Worm (Caenorhabditis elegans) whole organism, L2 larva: ENCODE measurements around the gene K03B8.11.

Experiments
- C34F6.9 ChIP-seq: fragments of 150-350 bp; optimal IDR thresholded peaks from 2 replicates; lab custom pipeline; 2014; ENCODE audit warnings: missing biosample characterization, missing genetic modification characterization
- F13H6.1 ChIP-seq: sonication (generic microtip); optimal IDR thresholded peaks from 2 replicates; lab custom pipeline; 2016; ENCODE audit warnings: missing genetic modification characterization, missing compliant biosample characterization
- ZK546.5 ChIP-seq: sonication (generic microtip); optimal IDR thresholded peaks from 2 replicates; lab custom pipeline; 2017; ENCODE audit warnings: missing biosample characterization, missing genetic modification characterization
- alr-1 ChIP-seq: fragments of 150-350 bp; optimal IDR thresholded peaks from 2 replicates; lab custom pipeline; 2014; ENCODE audit warnings: missing biosample characterization, missing genetic modification characterization
- aly-2 ChIP-seq: fragments of 150-350 bp; optimal IDR thresholded peaks from 2 replicates; lab custom pipeline; 2014; ENCODE audit warnings: missing biosample characterization, missing genetic modification characterization
- ama-1 ChIP-seq: fragments of 150-350 bp; optimal IDR thresholded peaks from 2 replicates; lab custom pipeline; 2018; ENCODE audit warnings: inconsistent platforms
- blmp-1 ChIP-seq: sonication (generic microtip); optimal IDR thresholded peaks from 2 replicates; lab custom pipeline; 2017; ENCODE audit warnings: missing genetic modification characterization, mild to moderate bottlenecking, missing compliant biosample characterization, antibody characterized with exemption, moderate library complexity; ENCODE audit not compliant: insufficient read depth
- ceh-82 ChIP-seq: fragments of 150-350 bp; optimal IDR thresholded peaks from 2 replicates; lab custom pipeline; 2014; ENCODE audit warnings: missing biosample characterization, missing genetic modification characterization
- crh-2 ChIP-seq: sonication (generic microtip); optimal IDR thresholded peaks from 2 replicates; lab custom pipeline; 2017; ENCODE audit warnings: missing biosample characterization, missing genetic modification characterization
- egl-27 ChIP-seq: sonication (generic microtip); optimal IDR thresholded peaks from 3 replicates; lab custom pipeline; 2017; ENCODE audit warnings: missing biosample characterization, missing genetic modification reagents, missing genetic modification characterization
- elt-1 ChIP-seq: fragments of 150-350 bp; optimal IDR thresholded peaks from 2 replicates; lab custom pipeline; 2014; ENCODE audit warnings: missing biosample characterization, missing genetic modification characterization
- elt-3 ChIP-seq: sonication (generic microtip); optimal IDR thresholded peaks from 2 replicates; lab custom pipeline; 2017; ENCODE audit warnings: missing biosample characterization, missing genetic modification characterization
- fos-1 ChIP-seq: fragments of 150-350 bp; optimal IDR thresholded peaks from 2 replicates; lab custom pipeline; 2014; ENCODE audit warnings: missing biosample characterization, missing genetic modification characterization
- gmeb-1 ChIP-seq: fragments of 150-350 bp; optimal IDR thresholded peaks from 2 replicates; lab custom pipeline; 2014; ENCODE audit warnings: missing biosample characterization, missing genetic modification characterization
- lin-11 ChIP-seq: fragments of 150-350 bp; sonication (generic microtip); optimal IDR thresholded peaks from 2 replicates; lab custom pipeline; 2014; ENCODE audit warnings: missing biosample characterization, missing genetic modification characterization, inconsistent platforms, mixed read lengths
- lin-39 ChIP-seq: fragments of 150-350 bp; optimal IDR thresholded peaks from 2 replicates; lab custom pipeline; 2014; ENCODE audit warnings: missing biosample characterization, missing genetic modification reagents, missing genetic modification characterization
- mab-5 ChIP-seq: fragments of 150-350 bp; optimal IDR thresholded peaks from 2 replicates; lab custom pipeline; 2014; ENCODE audit warnings: missing biosample characterization, missing genetic modification characterization
- mbf-1 ChIP-seq: sonication (generic microtip); optimal IDR thresholded peaks from 2 replicates; lab custom pipeline; 2017; ENCODE audit warnings: missing biosample characterization, missing genetic modification characterization
- mdl-1 ChIP-seq, 2 experiments: fragments of 150-350 bp in 1 of 2; sonication (generic microtip) in 1 of 2; optimal IDR thresholded peaks; 2 replicates each; lab custom pipeline; 2017; ENCODE audit warnings: missing biosample characterization in 2 of 2, missing genetic modification characterization in 2 of 2
- nhr-10 ChIP-seq: sonication (generic microtip); optimal IDR thresholded peaks from 2 replicates; lab custom pipeline; 2017; ENCODE audit warnings: missing biosample characterization, missing genetic modification characterization
- nhr-11 ChIP-seq: fragments of 150-350 bp; optimal IDR thresholded peaks from 2 replicates; lab custom pipeline; 2014; ENCODE audit warnings: missing biosample characterization, missing genetic modification characterization
- nhr-12 ChIP-seq: fragments of 150-350 bp; optimal IDR thresholded peaks from 2 replicates; lab custom pipeline; 2014; ENCODE audit warnings: missing biosample characterization, missing genetic modification characterization
- nhr-129 ChIP-seq: fragments of 150-350 bp; optimal IDR thresholded peaks from 2 replicates; lab custom pipeline; 2014; ENCODE audit warnings: missing biosample characterization, missing genetic modification characterization
- nhr-21 ChIP-seq: fragments of 150-350 bp; optimal IDR thresholded peaks from 2 replicates; lab custom pipeline; 2014; ENCODE audit warnings: missing biosample characterization, missing genetic modification characterization
- nhr-23 ChIP-seq: fragments of 150-350 bp; optimal IDR thresholded peaks from 2 replicates; lab custom pipeline; 2014; ENCODE audit warnings: missing biosample characterization, missing genetic modification reagents, missing genetic modification characterization
- nhr-237 ChIP-seq: fragments of 150-350 bp; optimal IDR thresholded peaks from 2 replicates; lab custom pipeline; 2014; ENCODE audit warnings: missing biosample characterization, missing genetic modification characterization
- nhr-25 ChIP-seq: fragments of 150-350 bp; sonication (generic microtip); optimal IDR thresholded peaks from 3 replicates; lab custom pipeline; 2014; ENCODE audit warnings: missing biosample characterization, missing genetic modification characterization
- nhr-6 ChIP-seq: fragments of 150-350 bp; optimal IDR thresholded peaks from 2 replicates; lab custom pipeline; 2014; ENCODE audit warnings: missing biosample characterization, missing genetic modification characterization
- nhr-77 ChIP-seq: fragments of 150-350 bp; optimal IDR thresholded peaks from 2 replicates; lab custom pipeline; 2014; ENCODE audit warnings: missing biosample characterization, missing genetic modification characterization
- peb-1 ChIP-seq: fragments of 150-350 bp; optimal IDR thresholded peaks from 2 replicates; lab custom pipeline; 2014; ENCODE audit warnings: missing biosample characterization, missing genetic modification characterization
- sem-4 ChIP-seq: fragments of 150-350 bp; optimal IDR thresholded peaks from 2 replicates; lab custom pipeline; 2014; ENCODE audit warnings: missing biosample characterization, missing genetic modification reagents, missing genetic modification characterization
- skn-1 ChIP-seq: sonication (generic microtip); optimal IDR thresholded peaks from 2 replicates; lab custom pipeline; 2017; ENCODE audit warnings: missing biosample characterization, missing genetic modification characterization
- sma-9 ChIP-seq, 2 experiments: fragments of 150-350 bp in 1 of 2; sonication (generic microtip) in 1 of 2; optimal IDR thresholded peaks; 2 replicates each; lab custom pipeline; 2014 to 2016; ENCODE audit warnings: missing genetic modification characterization in 2 of 2, mild to moderate bottlenecking in 1 of 2, missing biosample characterization in 1 of 2, missing compliant biosample characterization in 1 of 2, missing genetic modification reagents in 1 of 2, moderate library complexity in 1 of 2
- snpc-4 ChIP-seq: fragments of 150-350 bp; optimal IDR thresholded peaks from 2 replicates; lab custom pipeline; 2014; ENCODE audit warnings: missing biosample characterization, missing genetic modification characterization
- unc-39 ChIP-seq: fragments of 150-350 bp; optimal IDR thresholded peaks from 2 replicates; lab custom pipeline; 2014; ENCODE audit warnings: missing biosample characterization, missing genetic modification characterization
- unc-55 ChIP-seq: fragments of 150-350 bp; sonication (generic microtip); optimal IDR thresholded peaks from 3 replicates; lab custom pipeline; 2014; ENCODE audit warnings: missing biosample characterization, missing genetic modification reagents, missing genetic modification characterization
- unc-62 ChIP-seq: fragments of 150-350 bp; optimal IDR thresholded peaks from 2 replicates; lab custom pipeline; 2014; ENCODE audit warnings: missing biosample characterization, missing genetic modification reagents, missing genetic modification characterization
- zag-1 ChIP-seq: fragments of 150-350 bp; optimal IDR thresholded peaks from 2 replicates; lab custom pipeline; 2014; ENCODE audit warnings: missing biosample characterization, missing genetic modification characterization
- ztf-1 ChIP-seq: fragments of 200-800 bp; sonication (Bioruptor generic); conservative IDR thresholded peaks from 2 replicates; pipeline ENCODE4 v1.3.6; 2022; ENCODE audit warnings: missing genetic modification characterization, missing compliant biosample characterization

K03B8.11 gene

DNA sequence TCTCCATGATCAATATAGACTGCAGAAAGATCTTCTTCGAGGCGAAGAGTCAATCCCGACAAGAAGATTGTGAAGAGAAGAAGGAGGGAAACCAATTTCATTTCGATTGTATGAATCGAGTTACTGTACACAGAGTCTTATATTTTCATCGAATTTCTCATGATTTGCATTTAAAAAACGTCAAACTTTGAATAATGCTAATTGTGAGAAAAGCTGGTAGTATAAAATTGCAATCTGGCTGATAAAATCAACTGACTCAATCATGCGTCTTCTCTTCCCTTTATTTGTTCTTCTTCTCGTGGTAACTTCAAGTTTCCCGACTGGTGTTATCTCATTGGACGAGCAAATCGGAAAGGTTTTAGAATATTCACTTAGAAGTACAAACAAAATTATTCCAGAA, at the start of gene K03B8.11, which contains the start of gene K03B8.14:
TSS of gene K03B8.11 (minus strand) at position 101 of the 400 bp plus-strand sequence.
TSS of gene K03B8.14 (plus strand) at position 110 of the 400 bp plus-strand sequence.
- TF ChIP-seq ceh-82 (tag; lab: Kevin White, UChicago) (no peak), unc-62 (GFP tag; lab: Kevin White, UChicago) (no peak), peb-1 (tag; lab: Kevin White, UChicago) (no peak), fos-1 (tag; lab: Kevin White, UChicago) (no peak), unc-55 (no peak), egl-27 (tag; lab: Kevin White, UChicago) (no peak), alr-1 (no peak), nhr-25 (tag; lab: Kevin White, UChicago) (no peak), zag-1 (tag; lab: Kevin White, UChicago) (no peak), blmp-1 (tag; lab: Kevin White, UChicago) (no peak), nhr-12 (tag; lab: Kevin White, UChicago) (no peak), aly-2 (tag; lab: Kevin White, UChicago) (no peak), nhr-77 (tag; lab: Kevin White, UChicago) (no peak), mbf-1 (no peak), ama-1 (lab: Kevin White, UChicago) (no peak), nhr-6 (tag; lab: Kevin White, UChicago) (no peak), C34F6.9 (tag; lab: Kevin White, UChicago) (no peak)

DNA sequence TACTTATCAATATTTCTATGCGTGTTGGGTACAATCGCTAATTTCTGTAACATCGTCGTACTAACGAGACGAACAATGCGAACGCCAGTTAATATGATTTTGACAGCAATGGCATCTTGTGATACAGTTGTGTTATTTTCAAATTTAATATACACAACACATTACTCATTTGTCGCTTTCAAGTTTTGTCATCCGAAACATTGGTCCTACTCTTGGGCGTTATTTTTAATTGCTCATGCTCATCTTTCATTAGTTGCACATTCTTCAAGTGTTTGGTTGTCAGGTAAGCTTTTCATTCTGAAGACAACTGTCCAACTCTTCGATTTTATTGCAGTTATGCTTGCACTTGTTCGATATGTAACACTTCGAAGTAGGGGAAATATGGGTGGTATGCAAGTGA, 48.9 kb upstream of the K03B8.11 start:
- TF ChIP-seq nhr-23 (no peak), nhr-237 (tag; lab: Kevin White, UChicago) (no peak), aly-2 (tag; lab: Kevin White, UChicago) (no peak), lin-11 (tag; lab: Kevin White, UChicago) (no peak), mab-5 (tag; lab: Kevin White, UChicago) (no peak), elt-3 (tag; lab: Kevin White, UChicago) (no peak), alr-1 (no peak), unc-39 (no peak), F13H6.1 (no peak)

DNA sequence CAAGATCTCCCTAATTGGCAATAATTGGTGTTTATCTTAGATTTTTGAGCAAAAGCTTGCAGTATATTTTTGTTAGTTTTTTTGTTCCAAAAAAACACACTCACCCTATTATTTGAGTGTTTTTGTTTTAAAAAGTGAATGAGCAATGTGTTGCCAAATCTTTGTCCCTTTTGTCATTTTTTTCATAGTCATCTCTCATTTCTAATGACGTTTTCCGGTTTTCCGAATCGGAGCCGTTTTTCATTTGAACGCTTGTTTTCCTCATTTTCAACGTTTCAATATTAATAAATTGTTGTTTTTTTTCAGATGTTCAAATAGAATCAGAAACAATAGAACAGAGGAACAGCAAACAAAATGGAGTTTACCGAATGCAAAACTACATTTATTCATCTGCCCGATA, 48.2 kb upstream of the K03B8.11 start, which contains the start of gene dmsr-1:
TSS of gene dmsr-1 (plus strand) at position 301 of the 400 bp plus-strand sequence.
- TF ChIP-seq snpc-4: no peak

DNA sequence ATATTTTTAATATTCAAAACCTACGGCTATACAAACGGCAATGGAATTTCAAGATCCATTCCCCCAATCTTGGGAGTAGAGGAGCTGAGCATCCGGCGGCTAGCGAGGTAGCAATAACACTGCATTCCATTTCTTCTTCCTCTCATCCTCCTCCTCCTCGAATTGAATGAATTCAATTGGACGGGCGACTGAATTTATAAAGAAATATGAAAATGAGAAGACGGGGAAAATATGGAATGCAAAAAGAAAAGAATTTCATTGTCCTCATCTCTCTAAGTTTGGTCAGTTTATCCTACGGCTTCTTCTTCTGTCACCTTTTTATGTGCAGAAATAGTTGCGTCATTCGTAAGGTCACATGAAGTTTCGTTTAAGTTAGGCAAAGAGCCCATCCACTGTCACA, 46.1 kb upstream of the K03B8.11 start:
- TF ChIP-seq sem-4 (tag; lab: Kevin White, UChicago) (no peak), elt-1 (no peak), egl-27 (tag; lab: Kevin White, UChicago) (no peak), gmeb-1 (tag; lab: Kevin White, UChicago) (no peak), ZK546.5 (tag; lab: Kevin White, UChicago) (no peak), nhr-11 (no peak), ztf-1 (GFP tag; lab: Robert Waterston, UW) (no peak), lin-39 (no peak), mbf-1 (no peak), nhr-6 (tag; lab: Kevin White, UChicago) (no peak)

DNA sequence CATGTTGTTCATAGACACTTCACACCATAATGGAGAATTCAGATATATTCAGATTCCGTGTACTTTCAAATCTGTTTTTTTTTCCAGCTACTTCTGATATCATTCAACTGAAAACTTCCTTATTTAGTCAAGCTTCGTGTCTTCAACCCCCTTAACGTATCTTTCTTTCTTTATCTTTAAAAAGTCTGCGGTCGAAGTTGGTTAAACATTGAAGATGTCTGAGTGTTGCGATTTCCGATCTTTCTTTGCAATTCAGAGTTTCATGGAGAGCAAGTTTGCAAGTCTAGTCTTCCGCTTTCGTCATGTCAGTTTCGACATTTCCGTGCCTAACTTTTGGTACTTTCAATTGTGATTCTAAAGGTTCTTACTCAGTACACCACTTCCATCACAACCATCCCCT, 44.9 kb upstream of the K03B8.11 start:
- TF ChIP-seq elt-3 (tag; lab: Kevin White, UChicago): no peak
- TF ChIP-seq crh-2: no peak
- no peak for TF ChIP-seq unc-62 (GFP tag; lab: Kevin White, UChicago)
- no peak for TF ChIP-seq unc-39
- no peak for TF ChIP-seq nhr-129 (tag; lab: Kevin White, UChicago)
- no peak for TF ChIP-seq snpc-4

DNA sequence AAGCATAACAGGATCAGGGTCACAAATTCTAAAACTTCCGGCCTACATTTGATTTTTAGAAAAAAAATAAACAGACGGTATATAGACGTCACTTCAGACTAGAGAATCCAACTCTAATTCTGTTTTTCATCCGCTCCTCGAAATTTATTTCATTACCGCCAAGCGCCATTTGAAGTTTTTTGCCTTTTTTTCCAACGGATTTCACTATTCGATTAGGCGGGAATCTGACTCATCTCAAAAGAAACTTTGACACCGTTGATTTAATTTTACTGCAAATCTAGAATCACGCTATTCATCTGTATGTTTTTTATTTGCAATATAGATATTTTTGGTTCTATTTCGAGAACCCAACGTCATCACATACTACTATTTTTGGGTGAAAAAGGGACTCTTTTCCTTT, 40.5 kb upstream of the K03B8.11 start:
- TF ChIP-seq nhr-23: no peak
- no peak for TF ChIP-seq nhr-21 (tag; lab: Kevin White, UChicago)
- TF ChIP-seq fos-1 (tag; lab: Kevin White, UChicago): no peak
- TF ChIP-seq elt-1: no peak
- no peak for TF ChIP-seq skn-1 (tag; lab: Kevin White, UChicago)
- TF ChIP-seq unc-62 (GFP tag; lab: Kevin White, UChicago): no peak
- TF ChIP-seq peb-1 (tag; lab: Kevin White, UChicago): no peak
- TF ChIP-seq crh-2: no peak
- TF ChIP-seq ama-1 (lab: Kevin White, UChicago): no peak
- no peak for TF ChIP-seq mdl-1 (tag; optimal IDR thresholded peaks at IDR 0.05; lab: Kevin White, UChicago)
- TF ChIP-seq elt-3 (tag; lab: Kevin White, UChicago): no peak
- no peak for TF ChIP-seq nhr-129 (tag; lab: Kevin White, UChicago)
- TF ChIP-seq lin-39: no peak
- TF ChIP-seq F13H6.1: no peak
- no peak for TF ChIP-seq unc-39
- TF ChIP-seq nhr-77 (tag; lab: Kevin White, UChicago): no peak
- no peak for TF ChIP-seq gmeb-1 (tag; lab: Kevin White, UChicago)
- no peak for TF ChIP-seq nhr-10 (tag; lab: Kevin White, UChicago)
- no peak for TF ChIP-seq sma-9 (GFP tag; optimal IDR thresholded peaks at IDR 0.05; lab: Kevin White, UChicago)
- TF ChIP-seq sma-9 (tag; optimal IDR thresholded peaks at IDR 0.05; lab: Kevin White, UChicago): no peak
- TF ChIP-seq, all 48 proteins: peak for 0
